Fruit fly (Drosophila melanogaster) whole organism, embryonic: ENCODE data around the gene Myo95E.

Experiments used
- Asciz ChIP-seq: fragments of 200-800 bp; sonication (Bioruptor generic); optimal IDR thresholded peaks from 2 replicates; lab custom pipeline; 2017; ENCODE audit warnings: missing biosample characterization, mild to moderate bottlenecking, missing genetic modification characterization, missing genetic modification reagents
- CG10274 ChIP-seq: fragments of 200-800 bp; sonication (Bioruptor generic); optimal IDR thresholded peaks from 3 replicates; lab custom pipeline; 2017; ENCODE audit warnings: missing biosample characterization, mild to moderate bottlenecking, missing genetic modification characterization
- CG10366 ChIP-seq: fragments of 200-800 bp; sonication (Bioruptor generic); IDR thresholded peaks from 2 replicates; pipeline ENCODE4 v1.3.6; 2022; ENCODE audit warnings: missing biosample characterization, missing genetic modification characterization
- CG10543 ChIP-seq: fragments of 200-800 bp; sonication (Bioruptor generic); optimal IDR thresholded peaks from 3 replicates; lab custom pipeline; 2017; ENCODE audit warnings: missing biosample characterization, mild to moderate bottlenecking, missing genetic modification characterization, moderate library complexity
- CG10959 ChIP-seq: fragments of 200-800 bp; sonication (Bioruptor generic); IDR thresholded peaks from 2 replicates; pipeline ENCODE4 v1.3.6; 2022; ENCODE audit warnings: missing biosample characterization, missing genetic modification characterization
- CG11247 ChIP-seq: fragments of 200-800 bp; sonication (Bioruptor generic); IDR thresholded peaks from 2 replicates; pipeline ENCODE4 v1.3.6; 2022; ENCODE audit warnings: missing biosample characterization, missing genetic modification characterization
- CG11723 ChIP-seq: fragments of 200-800 bp; sonication (Bioruptor generic); optimal IDR thresholded peaks from 2 replicates; lab custom pipeline; 2017; ENCODE audit warnings: missing biosample characterization, mild to moderate bottlenecking, missing genetic modification characterization
- CG12219 ChIP-seq: fragments of 200-800 bp; sonication (Bioruptor generic); optimal IDR thresholded peaks from 3 replicates; lab custom pipeline; 2018; ENCODE audit warnings: missing biosample characterization, mild to moderate bottlenecking, missing genetic modification characterization
- CG13894 ChIP-seq: fragments of 200-800 bp; sonication (Bioruptor generic); optimal IDR thresholded peaks from 3 replicates; lab custom pipeline; 2018; ENCODE audit warnings: missing biosample characterization, mild to moderate bottlenecking, missing genetic modification characterization, moderate library complexity
- CG16779 ChIP-seq: fragments of 200-800 bp; sonication (Bioruptor generic); IDR thresholded peaks from 2 replicates; pipeline ENCODE4 v1.3.6; 2022; ENCODE audit warnings: missing biosample characterization, missing genetic modification characterization
- CG31224 ChIP-seq: fragments of 200-800 bp; sonication (Bioruptor generic); IDR thresholded peaks from 2 replicates; pipeline ENCODE4 v1.3.6; 2022; ENCODE audit warnings: missing biosample characterization, missing genetic modification characterization
- CG32767 ChIP-seq: fragments of 200-800 bp; sonication (Bioruptor generic); IDR thresholded peaks from 2 replicates; pipeline ENCODE4 v1.3.6; 2022; ENCODE audit warnings: missing biosample characterization, missing genetic modification characterization
- CG3995 ChIP-seq: fragments of 200-800 bp; sonication (Bioruptor generic); optimal IDR thresholded peaks from 3 replicates; lab custom pipeline; 2016; ENCODE audit warnings: missing biosample characterization, missing genetic modification characterization
- CG4707 ChIP-seq: fragments of 200-800 bp; sonication (Bioruptor generic); optimal IDR thresholded peaks from 2 replicates; lab custom pipeline; 2018; ENCODE audit warnings: missing biosample characterization, mild to moderate bottlenecking, missing genetic modification characterization, moderate library complexity
- CG4730 ChIP-seq: fragments of 200-800 bp; sonication (Bioruptor generic); IDR thresholded peaks from 2 replicates; pipeline ENCODE4 v1.3.6; 2022; ENCODE audit warnings: missing biosample characterization, missing genetic modification characterization
- CG4854 ChIP-seq: fragments of 200-800 bp; sonication (Bioruptor generic); optimal IDR thresholded peaks from 2 replicates; lab custom pipeline; 2016; ENCODE audit warnings: missing biosample characterization, missing genetic modification characterization, inconsistent platforms
- CG5180 ChIP-seq: fragments of 200-800 bp; sonication (Bioruptor generic); optimal IDR thresholded peaks from 3 replicates; lab custom pipeline; 2017; ENCODE audit warnings: missing biosample characterization, missing genetic modification characterization, mild to moderate bottlenecking, moderate library complexity, missing genetic modification reagents
- CG6175 ChIP-seq: fragments of 200-800 bp; sonication (Bioruptor generic); IDR thresholded peaks from 3 replicates; pipeline ENCODE4 v1.3.6; 2022; ENCODE audit warnings: missing biosample characterization, missing genetic modification characterization
- CG6254 ChIP-seq: fragments of 200-800 bp; sonication (Bioruptor generic); optimal IDR thresholded peaks from 3 replicates; lab custom pipeline; 2017; ENCODE audit warnings: mild to moderate bottlenecking, missing biosample characterization, missing genetic modification reagents, missing genetic modification characterization
- CG7786 ChIP-seq: fragments of 200-800 bp; sonication (Bioruptor generic); optimal IDR thresholded peaks from 2 replicates; lab custom pipeline; 2016; ENCODE audit warnings: missing biosample characterization, missing genetic modification characterization
- CG9932 ChIP-seq: fragments of 200-800 bp; sonication (Bioruptor generic); IDR thresholded peaks from 2 replicates; pipeline ENCODE4 v1.3.6; 2022; ENCODE audit warnings: missing biosample characterization, missing genetic modification characterization
- D19A ChIP-seq: fragments of 200-800 bp; optimal IDR thresholded peaks from 3 replicates; lab custom pipeline; 2019; ENCODE audit warnings: missing biosample characterization, mild to moderate bottlenecking, missing genetic modification characterization, moderate library complexity
- Deaf1 ChIP-seq: fragments of 200-800 bp; optimal IDR thresholded peaks from 3 replicates; lab custom pipeline; 2019; ENCODE audit warnings: missing biosample characterization, mild to moderate bottlenecking, missing genetic modification characterization, moderate library complexity
- Dfd ChIP-seq, 2 experiments: fragments of >200 bp; optimal IDR thresholded peaks; 2 replicates each; lab custom pipeline; 2017; ENCODE audit warnings: missing biosample characterization in 2 of 2, missing genetic modification characterization in 2 of 2
- ERR ChIP-seq: fragments of 200-800 bp; sonication (Bioruptor generic); optimal IDR thresholded peaks from 2 replicates; lab custom pipeline; 2016; ENCODE audit warnings: missing biosample characterization, missing genetic modification characterization
- Fer3 ChIP-seq: fragments of 200-800 bp; sonication (Bioruptor generic); optimal IDR thresholded peaks from 2 replicates; lab custom pipeline; 2018; ENCODE audit warnings: missing biosample characterization, mild to moderate bottlenecking, missing genetic modification characterization, moderate library complexity
- H2.0 ChIP-seq: fragments of 200-800 bp; sonication (Bioruptor generic); IDR thresholded peaks from 2 replicates; pipeline ENCODE4 v1.3.6; 2022; ENCODE audit warnings: missing biosample characterization, missing genetic modification characterization
- Lpt ChIP-seq: fragments of >200 bp; optimal IDR thresholded peaks from 2 replicates; lab custom pipeline; 2018; ENCODE audit warnings: missing biosample characterization, missing genetic modification characterization
- Opbp ChIP-seq: fragments of 200-800 bp; sonication (Bioruptor generic); IDR thresholded peaks from 3 replicates; pipeline ENCODE4 v1.3.6; 2022; ENCODE audit warnings: missing biosample characterization, missing genetic modification characterization; ENCODE audit not compliant: partially characterized antibody
- Sry-δ ChIP-seq: fragments of 200-800 bp; sonication (Bioruptor generic); optimal IDR thresholded peaks from 2 replicates; lab custom pipeline; 2016; ENCODE audit warnings: missing biosample characterization, missing genetic modification characterization
- ase ChIP-seq: fragments of 200-800 bp; sonication (Bioruptor generic); IDR thresholded peaks from 3 replicates; pipeline ENCODE4 v1.3.6; 2022; ENCODE audit warnings: missing biosample characterization, missing genetic modification characterization
- bcd ChIP-seq: fragments of 200-800 bp; sonication (Bioruptor generic); optimal IDR thresholded peaks from 2 replicates; lab custom pipeline; 2017; ENCODE audit warnings: missing biosample characterization, mild to moderate bottlenecking, missing genetic modification characterization
- chm ChIP-seq: fragments of 200-800 bp; sonication (Bioruptor generic); IDR thresholded peaks from 2 replicates; pipeline ENCODE4 v1.3.6; 2022; ENCODE audit warnings: missing biosample characterization, missing genetic modification characterization
- ci ChIP-seq: fragments of 200-800 bp; sonication (Bioruptor generic); IDR thresholded peaks from 3 replicates; pipeline ENCODE4 v1.3.6; 2022; ENCODE audit warnings: missing biosample characterization, missing genetic modification characterization
- dati ChIP-seq: fragments of 200-800 bp; sonication (Bioruptor generic); IDR thresholded peaks from 2 replicates; pipeline ENCODE4 v1.3.6; 2022; ENCODE audit warnings: missing biosample characterization, missing genetic modification characterization
- ems ChIP-seq: fragments of 200-800 bp; sonication (Bioruptor generic); optimal IDR thresholded peaks from 3 replicates; lab custom pipeline; 2016; ENCODE audit warnings: missing biosample characterization, missing genetic modification characterization
- ind ChIP-seq: fragments of 200-800 bp; sonication (Bioruptor generic); optimal IDR thresholded peaks from 3 replicates; lab custom pipeline; 2016; ENCODE audit warnings: missing biosample characterization, missing genetic modification characterization
- jumu ChIP-seq: fragments of 200-800 bp; sonication (Bioruptor generic); optimal IDR thresholded peaks from 3 replicates; lab custom pipeline; 2016; ENCODE audit warnings: missing biosample characterization, missing genetic modification characterization
- ken ChIP-seq: fragments of 200-800 bp; sonication (Bioruptor generic); IDR thresholded peaks from 3 replicates; pipeline ENCODE4 v1.3.6; 2022; ENCODE audit warnings: missing biosample characterization, missing genetic modification characterization
- pb ChIP-seq: fragments of 200-800 bp; sonication (Bioruptor generic); optimal IDR thresholded peaks from 3 replicates; lab custom pipeline; 2016; ENCODE audit warnings: missing biosample characterization, missing genetic modification characterization
- ranshi ChIP-seq: fragments of 200-800 bp; sonication (Bioruptor generic); IDR thresholded peaks from 2 replicates; pipeline ENCODE4 v1.3.6; 2022; ENCODE audit warnings: missing biosample characterization, missing genetic modification characterization
- rib ChIP-seq: fragments of 200-800 bp; sonication (Bioruptor generic); IDR thresholded peaks from 2 replicates; pipeline ENCODE4 v1.3.6; 2022; ENCODE audit warnings: missing biosample characterization, missing genetic modification characterization
- row ChIP-seq: fragments of 200-800 bp; sonication (Bioruptor generic); IDR thresholded peaks from 3 replicates; pipeline ENCODE4 v1.3.6; 2022; ENCODE audit warnings: missing biosample characterization, missing genetic modification characterization
- schlank ChIP-seq: fragments of 200-800 bp; sonication (Bioruptor generic); optimal IDR thresholded peaks from 2 replicates; lab custom pipeline; 2018; ENCODE audit warnings: missing biosample characterization, mild to moderate bottlenecking, missing genetic modification characterization
- sens-2 ChIP-seq: fragments of 200-800 bp; sonication (Bioruptor generic); IDR thresholded peaks from 2 replicates; pipeline ENCODE4 v1.3.6; 2022; ENCODE audit warnings: missing biosample characterization, missing genetic modification characterization
- sob ChIP-seq: fragments of 200-800 bp; sonication (Bioruptor generic); IDR thresholded peaks from 2 replicates; pipeline ENCODE4 v1.3.6; 2022; ENCODE audit warnings: missing biosample characterization, missing genetic modification characterization
- stwl ChIP-seq: fragments of 200-800 bp; sonication (Bioruptor generic); optimal IDR thresholded peaks from 3 replicates; lab custom pipeline; 2018; ENCODE audit warnings: missing biosample characterization, mild to moderate bottlenecking, missing genetic modification characterization, moderate library complexity
- tio ChIP-seq: fragments of 200-800 bp; sonication (Bioruptor generic); optimal IDR thresholded peaks from 2 replicates; lab custom pipeline; 2017; ENCODE audit warnings: missing biosample characterization, missing genetic modification characterization, inconsistent platforms
- trem ChIP-seq: fragments of 200-800 bp; optimal IDR thresholded peaks from 3 replicates; lab custom pipeline; 2019; ENCODE audit warnings: missing biosample characterization, mild to moderate bottlenecking, missing genetic modification characterization, moderate library complexity
- tup ChIP-seq: fragments of 200-800 bp; sonication (Bioruptor generic); optimal IDR thresholded peaks from 2 replicates; lab custom pipeline; 2016; ENCODE audit warnings: missing biosample characterization, mild to moderate bottlenecking, missing genetic modification characterization, moderate library complexity
- usp ChIP-seq: fragments of >200 bp; optimal IDR thresholded peaks from 2 replicates; lab custom pipeline; 2017; ENCODE audit warnings: missing biosample characterization, missing genetic modification characterization
- yki ChIP-seq: fragments of >200 bp; optimal IDR thresholded peaks from 3 replicates; lab custom pipeline; 2018

Myo95E gene

dm6 chr3R:24161173-24161811 lies at the start of gene Myo95E, which contains the start of gene TBC1d7 (continued):
- peak; percentile 70; the same call in 1 of the 2 replicates for TF ChIP-seq sens-2 (GFP tag; lab: Robert Waterston, UW)
- no peak for TF ChIP-seq yki (lab: Kevin White, UChicago)
- peak; percentile 23 for TF ChIP-seq CG4707 (GFP tag; lab: Kevin White, UChicago)
- TF ChIP-seq dati (GFP tag; lab: Robert Waterston, UW) = peak; percentile 50
- TF ChIP-seq H2.0 (GFP tag; lab: Robert Waterston, UW) = peak; percentile 76
- peak; percentile 80 for TF ChIP-seq Sry-δ (GFP tag; lab: Kevin White, UChicago)
- no peak for TF ChIP-seq usp (GFP tag; lab: Kevin White, UChicago)
- TF ChIP-seq Lpt = no peak
- TF ChIP-seq CG10274 (GFP tag; lab: Kevin White, UChicago) = peak; percentile 92
- TF ChIP-seq chm (GFP tag; lab: Robert Waterston, UW) = peak; percentile 82
- peak; percentile 90 for TF ChIP-seq trem (tag; lab: Kevin White, UChicago)
- peak; percentile 72 for TF ChIP-seq CG6175
- no peak for TF ChIP-seq tio
- peak; percentile 93 for TF ChIP-seq ranshi
- TF ChIP-seq Fer3 (tag; lab: Kevin White, UChicago) = peak; percentile 86
- TF ChIP-seq schlank (tag; lab: Kevin White, UChicago) = peak; percentile 47
- TF ChIP-seq CG6254 (GFP tag; lab: Kevin White, UChicago) = peak; percentile 61
- no peak for TF ChIP-seq Asciz
- peak; percentile 68 for TF ChIP-seq CG4854
- peak; percentile 75 for TF ChIP-seq ase (GFP tag; lab: Robert Waterston, UW)
- peak; percentile 83 for TF ChIP-seq CG31224 (GFP tag; lab: Robert Waterston, UW)
- TF ChIP-seq row (GFP tag; lab: Robert Waterston, UW) = peak; percentile 99
- TF ChIP-seq ken (GFP tag; lab: Robert Waterston, UW) = peak; percentile 92
- TF ChIP-seq D19A (tag; lab: Kevin White, UChicago) = peak; percentile 99
- peak; percentile 88 for TF ChIP-seq bcd (GFP tag; lab: Kevin White, UChicago)
- no peak for TF ChIP-seq CG11723 (GFP tag; lab: Kevin White, UChicago)
- no peak for TF ChIP-seq Dfd (GFP tag; optimal IDR thresholded peaks at IDR 0.05; lab: Kevin White, UChicago)
- no peak for TF ChIP-seq pb (GFP tag; lab: Kevin White, UChicago)
- peak; percentile 86 for TF ChIP-seq CG11247 (GFP tag; lab: Robert Waterston, UW)
- peak; percentile 89 for TF ChIP-seq CG10959 (GFP tag; lab: Robert Waterston, UW)
- TF ChIP-seq CG9932 (GFP tag; lab: Robert Waterston, UW) = peak; percentile 97
- peak; percentile 50 for TF ChIP-seq ems (GFP tag; lab: Kevin White, UChicago)
- peak; percentile 70 for TF ChIP-seq CG3995 (GFP tag; lab: Kevin White, UChicago)
- 0 out of 2 replicates have a peak, but pooled peaks have one; percentile 46 for TF ChIP-seq CG16779 (GFP tag; lab: Robert Waterston, UW)
- no peak for TF ChIP-seq ERR
- TF ChIP-seq CG13894 (tag; lab: Kevin White, UChicago) = no peak
- TF ChIP-seq tup (GFP tag; lab: Kevin White, UChicago) = peak; percentile 52
- TF ChIP-seq CG4730 (GFP tag; lab: Robert Waterston, UW) = peak; percentile 93
- TF ChIP-seq Deaf1 = no peak
- peak; percentile 89 for TF ChIP-seq CG10366 (GFP tag; lab: Robert Waterston, UW)
- peak; percentile 37; the same call in 1 of the 3 replicates for TF ChIP-seq Opbp
- TF ChIP-seq ind = peak; percentile 89
- peak; percentile 56 for TF ChIP-seq stwl (tag; lab: Kevin White, UChicago)
- peak; percentile 90 for TF ChIP-seq ci (GFP tag; lab: Robert Waterston, UW)
- peak; percentile 15 for TF ChIP-seq CG7786
- TF ChIP-seq CG12219 (GFP tag; lab: Kevin White, UChicago) = peak; percentile 63
- TF ChIP-seq rib (GFP tag; lab: Robert Waterston, UW) = peak; percentile 93
- no peak for TF ChIP-seq jumu (GFP tag; lab: Kevin White, UChicago)
- TF ChIP-seq CG32767 (GFP tag; lab: Robert Waterston, UW) = peak; percentile 91
- TF ChIP-seq CG5180 (GFP tag; lab: Kevin White, UChicago) = no peak
- peak; percentile 92 for TF ChIP-seq sob (GFP tag; lab: Robert Waterston, UW)
- no peak for TF ChIP-seq CG10543 (GFP tag; lab: Kevin White, UChicago)
